Fruit fly (Drosophila melanogaster): ENCODE results near the gene CG32071.
A peak's percentile ranks its signal among the peaks of the same experiment; 100 is the strongest.

CG32071 gene

DNA sequence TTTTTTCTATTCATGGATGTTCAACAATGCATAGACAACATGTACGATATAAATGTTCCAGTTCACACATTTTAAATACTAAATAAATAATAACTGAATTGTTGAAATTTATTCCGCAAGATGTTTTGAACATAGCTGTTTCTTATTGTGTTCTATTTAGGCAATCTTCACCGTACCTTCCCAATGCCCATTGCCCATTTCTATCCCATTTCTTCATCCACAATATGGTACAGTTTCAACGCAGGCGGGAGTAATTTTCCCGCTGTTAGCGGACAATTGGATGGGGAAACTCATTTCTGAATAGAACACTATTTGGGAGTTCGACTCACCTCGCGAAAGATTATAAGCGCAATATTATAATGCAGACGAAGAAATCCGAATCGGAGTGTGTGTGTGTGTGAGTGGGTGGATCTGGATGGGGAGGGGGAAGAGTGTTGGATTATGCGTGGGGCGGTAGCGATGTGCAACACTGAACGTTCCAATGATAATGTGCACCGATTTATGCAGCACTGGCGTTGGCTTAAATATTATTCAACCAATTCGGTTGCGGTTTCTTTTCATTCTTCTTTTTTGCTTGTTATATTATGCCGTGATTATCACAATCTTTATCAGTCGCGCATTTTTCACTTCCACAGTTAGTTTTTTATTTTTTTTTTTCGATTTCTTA, 11.6 kb downstream of the CG32071 start (continued):
- TF ChIP-seq HLHmδ (GFP tag; optimal IDR thresholded peaks at IDR 0.05) (peak; percentile 33), CG9437 (GFP tag; optimal IDR thresholded peaks at IDR 0.05) (peak; percentile 40), Ptx1 (GFP tag; IDR thresholded peaks at IDR 0.05) (peak; percentile 30; the same call in 1 of the 2 replicates), sens-2 (GFP tag; IDR thresholded peaks at IDR 0.05) (no peak), CG12659 (GFP tag; optimal IDR thresholded peaks at IDR 0.05) (peak; percentile 61), D19A (tag; optimal IDR thresholded peaks at IDR 0.05) (no peak), Side (GFP tag; optimal IDR thresholded peaks at IDR 0.05) (peak; percentile 76), CG1529 (GFP tag; optimal IDR thresholded peaks at IDR 0.05) (peak; percentile 3), Max (GFP tag; optimal IDR thresholded peaks at IDR 0.05) (peak; percentile 7), Hand (GFP tag; optimal IDR thresholded peaks at IDR 0.05) (peak; percentile 30), CG6254 (GFP tag; optimal IDR thresholded peaks at IDR 0.05) (peak; percentile 26), Hr78 (GFP tag; optimal IDR thresholded peaks at IDR 0.05) (no peak), sisA (GFP tag; IDR thresholded peaks at IDR 0.05) (no peak), sug (tag; optimal IDR thresholded peaks at IDR 0.05) (peak; percentile 11), HHEX (GFP tag; optimal IDR thresholded peaks at IDR 0.05) (peak; percentile 69), CG10366 (GFP tag; IDR thresholded peaks at IDR 0.05) (no peak), Ssrp (tag; optimal IDR thresholded peaks at IDR 0.05) (no peak), CG12942 (GFP tag; optimal IDR thresholded peaks at IDR 0.05) (peak; percentile 39), CG2120 (GFP tag; optimal IDR thresholded peaks at IDR 0.05) (peak; percentile 48), CG16779 (GFP tag; IDR thresholded peaks at IDR 0.05) (peak; percentile 68; the same call in 1 of the 2 replicates), pfk (GFP tag; optimal IDR thresholded peaks at IDR 0.05) (no peak), CG11695 (GFP tag; IDR thresholded peaks at IDR 0.05) (0 out of 3 replicates have a peak, but pooled peaks have one; percentile 15), gcm (GFP tag; optimal IDR thresholded peaks at IDR 0.05) (no peak), sens (GFP tag) (peak; percentile 6), CG10147 (GFP tag; optimal IDR thresholded peaks at IDR 0.05) (no peak), Hr3 (GFP tag; optimal IDR thresholded peaks at IDR 0.05) (no peak), lilli (GFP tag; optimal IDR thresholded peaks at IDR 0.05) (peak; percentile 30), CG8765 (GFP tag; IDR thresholded peaks at IDR 0.05) (no peak), stc (GFP tag; IDR thresholded peaks at IDR 0.05) (0 out of 2 replicates have a peak, but pooled peaks have one; percentile 9), lola (GFP tag; optimal IDR thresholded peaks at IDR 0.05) (no peak), CG16863 (GFP tag; optimal IDR thresholded peaks at IDR 0.05) (peak; percentile 42), sc (optimal IDR thresholded peaks at IDR 0.05) (no peak), sc (GFP tag; optimal IDR thresholded peaks at IDR 0.05) (no peak), gfzf (GFP tag; optimal IDR thresholded peaks at IDR 0.05) (peak; percentile 21), da (GFP tag; optimal IDR thresholded peaks at IDR 0.05) (no peak), Deaf1 (tag; optimal IDR thresholded peaks at IDR 0.05) (peak; percentile 60), peb (GFP tag; IDR thresholded peaks at IDR 0.05) (0 out of 2 replicates have a peak, but pooled peaks have one; percentile 20), BEAF-32 (GFP tag; optimal IDR thresholded peaks at IDR 0.05) (peak; percentile 1), az2 (GFP tag; optimal IDR thresholded peaks at IDR 0.05) (peak; percentile 27), CG17912 (GFP tag; optimal IDR thresholded peaks at IDR 0.05) (peak; percentile 4), Hr51 (GFP tag; optimal IDR thresholded peaks at IDR 0.05) (peak in 1 of 2 experiments; percentile 66), CG9215 (GFP tag; IDR thresholded peaks at IDR 0.05) (0 out of 2 replicates have a peak, but pooled peaks have one; percentile 6), Nf-YB (GFP tag; optimal IDR thresholded peaks at IDR 0.05) (peak; percentile 3), tx (GFP tag; optimal IDR thresholded peaks at IDR 0.05) (peak; percentile 25), CG9817 (tag; optimal IDR thresholded peaks at IDR 0.05) (peak; percentile 10), CG3407 (GFP tag; optimal IDR thresholded peaks at IDR 0.05) (peak; percentile 32), CG4328 (GFP tag; optimal IDR thresholded peaks at IDR 0.05) (peak; percentile 35), Vsx1 (GFP tag; optimal IDR thresholded peaks at IDR 0.05) (peak; percentile 47), Jarid2 (GFP tag; optimal IDR thresholded peaks at IDR 0.05) (no peak)

All from whole organism, embryonic.